Worm (Caenorhabditis elegans): ENCODE results near the gene fbxb-63.
A peak's percentile ranks its signal among the peaks of the same experiment; 100 is the strongest.

DNA sequence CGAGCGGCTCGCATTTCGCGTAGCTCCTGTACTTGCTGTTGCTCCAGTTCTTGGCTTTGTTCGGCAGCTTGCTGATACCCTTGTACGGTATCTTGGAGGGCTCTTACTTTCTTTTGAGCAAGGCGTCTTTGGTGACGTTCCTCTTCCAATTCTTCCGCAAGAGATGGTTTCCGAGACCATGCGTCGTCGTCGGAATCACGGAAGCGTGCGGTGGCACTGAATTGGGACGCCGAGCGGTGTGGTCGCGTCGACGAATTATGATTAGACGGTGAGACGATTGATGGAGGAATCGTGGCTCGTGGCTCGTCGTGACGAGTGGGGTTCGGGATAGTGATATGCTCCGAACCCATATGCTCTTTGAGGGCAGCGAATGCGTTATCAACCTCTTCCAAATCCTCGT is 27.2 kb downstream of the fbxb-63 start:
- no peak for TF ChIP-seq egl-27 (tag; optimal IDR thresholded peaks at IDR 0.05)
- peak; percentile 65 for TF ChIP-seq aha-1 (tag)
- TF ChIP-seq zag-1 (tag; optimal IDR thresholded peaks at IDR 0.05): no peak
- no peak for TF ChIP-seq nhr-77 (tag; optimal IDR thresholded peaks at IDR 0.05)
- TF ChIP-seq arid-1 (GFP tag; conservative IDR thresholded peaks at IDR 0.05): no peak
- no peak for TF ChIP-seq ctbp-1 (GFP tag; IDR thresholded peaks at IDR 0.05)
- TF ChIP-seq hlh-11 (tag; optimal IDR thresholded peaks at IDR 0.05): no peak
- no peak for TF ChIP-seq pha-4 (GFP tag; IDR thresholded peaks at IDR 0.05)
- TF ChIP-seq pha-4 (tag; optimal IDR thresholded peaks at IDR 0.05): no peak
- no peak for TF ChIP-seq lin-13 (GFP tag; optimal IDR thresholded peaks at IDR 0.05)
- TF ChIP-seq skn-1 (tag; optimal IDR thresholded peaks at IDR 0.05): no peak
- TF ChIP-seq lsy-2 (tag; optimal IDR thresholded peaks at IDR 0.05): no peak

Measured in whole organism, L4 larva.